Worm (Caenorhabditis elegans) whole organism, young adult: Measurements from ENCODE around the gene gln-5.

Source experiments
- B0035.1 ChIP-seq: sonication (generic microtip); optimal IDR thresholded peaks from 2 replicates; lab custom pipeline; 2016; ENCODE audit warnings: missing genetic modification characterization, mild to moderate bottlenecking, missing compliant biosample characterization, missing genotype, missing genetic modification reagents
- D2030.7 ChIP-seq: fragments of 200-800 bp; sonication (Bioruptor generic); IDR thresholded peaks from 2 replicates; pipeline ENCODE4 v1.3.6; 2022; ENCODE audit warnings: missing genetic modification reagents, missing genetic modification characterization, missing compliant biosample characterization
- F22D6.2 ChIP-seq: sonication (generic microtip); optimal IDR thresholded peaks from 2 replicates; lab custom pipeline; 2016; ENCODE audit warnings: mild to moderate bottlenecking, missing genetic modification characterization, missing compliant biosample characterization
- F57A8.1 ChIP-seq: fragments of 200-800 bp; sonication (Bioruptor generic); optimal IDR thresholded peaks from 2 replicates; lab custom pipeline; 2018; ENCODE audit warnings: mild to moderate bottlenecking, missing genetic modification characterization, moderate library complexity, missing compliant biosample characterization
- K11D2.4 ChIP-seq: fragments of 200-800 bp; sonication (Bioruptor generic); IDR thresholded peaks from 2 replicates; pipeline ENCODE4 v1.3.6; 2022; ENCODE audit warnings: missing genetic modification reagents, missing genetic modification characterization, missing compliant biosample characterization
- K12H6.12 ChIP-seq: fragments of 200-800 bp; sonication (Bioruptor generic); optimal IDR thresholded peaks from 2 replicates; lab custom pipeline; 2018; ENCODE audit warnings: mild to moderate bottlenecking, missing genetic modification characterization, missing compliant biosample characterization
- Y67H2A.10 ChIP-seq: fragments of 200-800 bp; sonication (Bioruptor generic); conservative IDR thresholded peaks from 2 replicates; pipeline ENCODE4 v1.3.6; 2022; ENCODE audit warnings: missing genetic modification reagents, missing genetic modification characterization, missing compliant biosample characterization
- Y79H2A.3 ChIP-seq: fragments of 200-800 bp; sonication (Bioruptor generic); conservative IDR thresholded peaks from 2 replicates; pipeline ENCODE4 v1.3.6; 2022; ENCODE audit warnings: missing genetic modification reagents, missing genetic modification characterization, missing compliant biosample characterization
- Y95B8A.8 ChIP-seq: fragments of 200-800 bp; sonication (Bioruptor generic); IDR thresholded peaks from 2 replicates; pipeline ENCODE4 v1.3.6; 2022; ENCODE audit warnings: missing genetic modification reagents, missing genetic modification characterization, missing compliant biosample characterization
- akir-1 ChIP-seq: fragments of 200-800 bp; sonication (Bioruptor generic); optimal IDR thresholded peaks from 2 replicates; lab custom pipeline; 2018; ENCODE audit warnings: mild to moderate bottlenecking, missing genetic modification characterization, moderate library complexity, missing compliant biosample characterization
- ama-1 ChIP-seq, 3 experiments: fragments of 150-350 bp in 1 of 3; sonication (generic microtip) in 2 of 3; optimal IDR thresholded peaks; 2 replicates each; lab custom pipeline; 2014 to 2018; ENCODE audit warnings: missing biosample characterization in 2 of 3, missing genetic modification characterization in 2 of 3, missing genetic modification reagents in 2 of 3
- aptf-2 ChIP-seq: fragments of 200-800 bp; sonication (Bioruptor generic); conservative IDR thresholded peaks from 2 replicates; pipeline ENCODE4 v1.3.6; 2022; ENCODE audit warnings: missing genetic modification reagents, missing genetic modification characterization, missing compliant biosample characterization
- aptf-3 ChIP-seq: fragments of 200-800 bp; sonication (Bioruptor generic); IDR thresholded peaks from 2 replicates; pipeline ENCODE4 v1.3.6; 2022; ENCODE audit warnings: missing genetic modification characterization, missing compliant biosample characterization
- bed-2 ChIP-seq: fragments of 200-800 bp; sonication (Bioruptor generic); IDR thresholded peaks from 2 replicates; pipeline ENCODE4 v1.3.6; 2022; ENCODE audit warnings: missing genetic modification reagents, missing genetic modification characterization, missing compliant biosample characterization
- cebp-2 ChIP-seq: fragments of 200-800 bp; sonication (Bioruptor generic); IDR thresholded peaks from 2 replicates; pipeline ENCODE4 v1.3.6; 2022; ENCODE audit warnings: missing genetic modification characterization, missing compliant biosample characterization
- ceh-100 ChIP-seq: fragments of 200-800 bp; sonication (Bioruptor generic); IDR thresholded peaks from 2 replicates; pipeline ENCODE4 v1.3.6; 2022; ENCODE audit warnings: missing genetic modification reagents, missing genetic modification characterization, missing compliant biosample characterization
- ceh-58 ChIP-seq: fragments of 200-800 bp; sonication (Bioruptor generic); IDR thresholded peaks from 2 replicates; pipeline ENCODE4 v1.3.6; 2022; ENCODE audit warnings: missing genetic modification characterization, missing compliant biosample characterization
- ceh-79 ChIP-seq: sonication (generic microtip); optimal IDR thresholded peaks from 2 replicates; lab custom pipeline; 2017; ENCODE audit warnings: mild to moderate bottlenecking, missing genetic modification characterization, missing compliant biosample characterization
- dox-1 ChIP-seq: fragments of 200-800 bp; sonication (Bioruptor generic); IDR thresholded peaks from 2 replicates; pipeline ENCODE4 v1.3.6; 2022; ENCODE audit warnings: missing genetic modification reagents, missing genetic modification characterization, missing compliant biosample characterization
- ekl-4 ChIP-seq: fragments of 200-800 bp; sonication (Bioruptor generic); IDR thresholded peaks from 2 replicates; pipeline ENCODE4 v1.3.6; 2022; ENCODE audit warnings: missing genetic modification reagents, missing genetic modification characterization, missing compliant biosample characterization
- hrde-1 ChIP-seq: sonication (generic microtip); optimal IDR thresholded peaks from 2 replicates; lab custom pipeline; 2016; ENCODE audit warnings: missing genetic modification characterization, mild to moderate bottlenecking, missing compliant biosample characterization, moderate library complexity, missing genotype, missing genetic modification reagents, borderline replicate concordance
- let-526 ChIP-seq: fragments of 200-800 bp; sonication (Bioruptor generic); IDR thresholded peaks from 2 replicates; pipeline ENCODE4 v1.3.6; 2022; ENCODE audit warnings: missing genetic modification reagents, missing genetic modification characterization, missing compliant biosample characterization
- lir-1 ChIP-seq: fragments of 200-800 bp; sonication (Bioruptor generic); conservative IDR thresholded peaks from 2 replicates; pipeline ENCODE4 v1.3.6; 2022; ENCODE audit warnings: missing genetic modification reagents, missing genetic modification characterization, missing compliant biosample characterization
- lsl-1 ChIP-seq: fragments of 200-800 bp; sonication (Bioruptor generic); optimal IDR thresholded peaks from 2 replicates; lab custom pipeline; 2018; ENCODE audit warnings: mild to moderate bottlenecking, missing genetic modification characterization, moderate library complexity, missing compliant biosample characterization
- madf-3 ChIP-seq: fragments of 200-800 bp; sonication (Bioruptor generic); IDR thresholded peaks from 2 replicates; pipeline ENCODE4 v1.3.6; 2022; ENCODE audit warnings: missing genetic modification reagents, missing genetic modification characterization, missing compliant biosample characterization
- madf-6 ChIP-seq: fragments of 200-800 bp; sonication (Bioruptor generic); IDR thresholded peaks from 2 replicates; pipeline ENCODE4 v1.3.6; 2022; ENCODE audit warnings: missing genetic modification reagents, missing genetic modification characterization, missing compliant biosample characterization
- madf-8 ChIP-seq: fragments of 200-800 bp; sonication (Bioruptor generic); conservative IDR thresholded peaks from 2 replicates; pipeline ENCODE4 v1.3.6; 2022; ENCODE audit warnings: missing genetic modification reagents, missing genetic modification characterization, missing compliant biosample characterization
- mcd-1 ChIP-seq: fragments of 200-800 bp; sonication (Bioruptor generic); IDR thresholded peaks from 2 replicates; pipeline ENCODE4 v1.3.6; 2022; ENCODE audit warnings: missing genetic modification reagents, missing genetic modification characterization, missing compliant biosample characterization
- mel-28 ChIP-seq: sonication (generic microtip); optimal IDR thresholded peaks from 2 replicates; lab custom pipeline; 2016; ENCODE audit warnings: borderline replicate concordance, mild to moderate bottlenecking, missing genetic modification characterization, missing compliant biosample characterization
- nfya-2 ChIP-seq: fragments of 200-800 bp; sonication (Bioruptor generic); IDR thresholded peaks from 2 replicates; pipeline ENCODE4 v1.3.6; 2022; ENCODE audit warnings: missing genetic modification reagents, missing genetic modification characterization, missing compliant biosample characterization
- nfyb-1 ChIP-seq: fragments of 200-800 bp; sonication (Bioruptor generic); IDR thresholded peaks from 2 replicates; pipeline ENCODE4 v1.3.6; 2022; ENCODE audit warnings: missing genetic modification reagents, missing genetic modification characterization, missing compliant biosample characterization
- nhr-80 ChIP-seq: sonication (generic microtip); optimal IDR thresholded peaks from 2 replicates; lab custom pipeline; 2016; ENCODE audit warnings: missing genetic modification characterization, missing compliant biosample characterization
- nhr-90 ChIP-seq: sonication (generic microtip); optimal IDR thresholded peaks from 2 replicates; lab custom pipeline; 2016; ENCODE audit warnings: missing genotype, mild to moderate bottlenecking, missing genetic modification characterization, missing compliant biosample characterization
- pha-4 ChIP-seq: fragments of 150-350 bp; sonication (generic microtip); optimal IDR thresholded peaks from 2 replicates; lab custom pipeline; 2014; ENCODE audit warnings: missing biosample characterization, missing genetic modification reagents, missing genetic modification characterization
- rpc-1 ChIP-seq, 2 experiments: fragments of 150-350 bp in 1 of 2; sonication (generic microtip) in 1 of 2; optimal IDR thresholded peaks; 2 replicates each; lab custom pipeline; 2014 to 2018; ENCODE audit warnings: missing biosample characterization in 1 of 2, missing genetic modification characterization in 1 of 2, missing genetic modification reagents in 1 of 2, missing genotype in 1 of 2
- snpc-3.4 ChIP-seq: sonication (generic microtip); optimal IDR thresholded peaks from 2 replicates; lab custom pipeline; 2017; ENCODE audit warnings: missing genetic modification characterization, mild to moderate bottlenecking, missing compliant biosample characterization, antibody characterized with exemption, moderate library complexity, missing genotype, missing genetic modification reagents
- unc-130 ChIP-seq: sonication (generic microtip); optimal IDR thresholded peaks from 2 replicates; lab custom pipeline; 2016; ENCODE audit warnings: missing genetic modification reagents, missing genetic modification characterization, missing compliant biosample characterization
- ztf-18 ChIP-seq: sonication (generic microtip); optimal IDR thresholded peaks from 2 replicates; lab custom pipeline; 2016; ENCODE audit warnings: missing genotype, mild to moderate bottlenecking, missing genetic modification characterization, missing compliant biosample characterization
- ztf-26 ChIP-seq: sonication (generic microtip); optimal IDR thresholded peaks from 2 replicates; lab custom pipeline; 2017; ENCODE audit warnings: missing genetic modification characterization, missing compliant biosample characterization
- ztf-28 ChIP-seq: fragments of 200-800 bp; sonication (Bioruptor generic); IDR thresholded peaks from 2 replicates; pipeline ENCODE4 v1.3.6; 2022; ENCODE audit warnings: missing genetic modification reagents, missing genetic modification characterization, missing compliant biosample characterization

Gene gln-5

ce11 chrIV:17281060-17282021 is 7.9 kb upstream of the gln-5 start (continued):
- TF ChIP-seq bed-2 (no peak; the same call in 1 of the 2 replicates), Y67H2A.10 (GFP tag; lab: Robert Waterston, UW) (no peak), nhr-80 (tag; lab: Kevin White, UChicago) (peak; percentile 14), madf-8 (peak; percentile 23)

ce11 chrIV:17280441-17280939 is 7.0 kb upstream of the gln-5 start:
- TF ChIP-seq ztf-26 (tag; lab: Kevin White, UChicago) (no peak), lir-1 (GFP tag; lab: Robert Waterston, UW) (no peak), unc-130 (GFP tag; lab: Kevin White, UChicago) (no peak), lsl-1 (GFP tag; lab: Kevin White, UChicago) (no peak), snpc-3.4 (tag; lab: Kevin White, UChicago) (no peak), madf-3 (GFP tag; lab: Robert Waterston, UW) (peak; percentile 2; the same call in 1 of the 2 replicates), nfyb-1 (GFP tag; lab: Robert Waterston, UW) (peak; percentile 2; the same call in 1 of the 2 replicates), akir-1 (GFP tag; lab: Kevin White, UChicago) (no peak), Y79H2A.3 (no peak), F22D6.2 (tag; lab: Kevin White, UChicago) (no peak), D2030.7 (GFP tag; lab: Robert Waterston, UW) (no peak), dox-1 (peak; percentile 2; the same call in 1 of the 2 replicates), K12H6.12 (tag; lab: Kevin White, UChicago) (no peak), ekl-4 (0 out of 2 replicates have a peak, but pooled peaks have one; percentile 6), nhr-90 (no peak), F57A8.1 (GFP tag; lab: Kevin White, UChicago) (peak; percentile 10), mcd-1 (GFP tag; lab: Robert Waterston, UW) (0 out of 2 replicates have a peak, but pooled peaks have one; percentile 3), aptf-3 (GFP tag; lab: Robert Waterston, UW) (0 out of 2 replicates have a peak, but pooled peaks have one; percentile 1), ama-1 (optimal IDR thresholded peaks at IDR 0.05; lab: Kevin White, UChicago) (peak; percentile 81), ama-1 (GFP tag; optimal IDR thresholded peaks at IDR 0.05; lab: Kevin White, UChicago) (no peak), pha-4 (tag; lab: Kevin White, UChicago) (no peak), let-526 (GFP tag; lab: Robert Waterston, UW) (no peak), B0035.1 (tag; lab: Kevin White, UChicago) (no peak), aptf-2 (GFP tag; lab: Robert Waterston, UW) (no peak), madf-6 (no peak)
- TF ChIP-seq, all 124 proteins: peak for 8

- TF ChIP-seq K11D2.4, result peak; percentile 52; the same call in 1 of the 2 replicates
- peak; percentile 67; the same call in 1 of the 2 replicates for TF ChIP-seq madf-6
- TF ChIP-seq rpc-1 (optimal IDR thresholded peaks at IDR 0.05; lab: Kevin White, UChicago), result no peak
- no peak for TF ChIP-seq rpc-1 (tag; optimal IDR thresholded peaks at IDR 0.05; lab: Kevin White, UChicago)
- TF ChIP-seq K12H6.12 (tag; lab: Kevin White, UChicago), result peak; percentile 0
- peak; percentile 37 for TF ChIP-seq lsl-1 (GFP tag; lab: Kevin White, UChicago)
- peak; percentile 49 for TF ChIP-seq mcd-1 (GFP tag; lab: Robert Waterston, UW)
- TF ChIP-seq ztf-28, result no peak
- TF ChIP-seq hrde-1 (tag; lab: Kevin White, UChicago), result no peak
- peak; percentile 65; the same call in 1 of the 2 replicates for TF ChIP-seq Y95B8A.8
- no peak for TF ChIP-seq mel-28 (tag; lab: Kevin White, UChicago)
- TF ChIP-seq dox-1, result peak; percentile 4
- TF ChIP-seq ceh-58 (GFP tag; lab: Robert Waterston, UW), result peak; percentile 71
- TF ChIP-seq ztf-18 (tag; lab: Kevin White, UChicago), result peak; percentile 20
- TF ChIP-seq cebp-2 (GFP tag; lab: Robert Waterston, UW), result peak; percentile 22; the same call in 1 of the 2 replicates
- peak; percentile 31; the same call in 1 of the 2 replicates for TF ChIP-seq ceh-100 (GFP tag; lab: Robert Waterston, UW)
- no peak for TF ChIP-seq ceh-79 (tag; lab: Kevin White, UChicago)
- 0 out of 2 replicates have a peak, but pooled peaks have one; percentile 24 for TF ChIP-seq nfya-2 (GFP tag; lab: Robert Waterston, UW)
- TF ChIP-seq nhr-90, result no peak
Measured at ce11 chrIV:17279592-17280440, 6.4 kb upstream of the gln-5 start.
